Worm (Caenorhabditis elegans) whole organism, L1 larva: ENCODE data around the gene irld-64.

Experiments used
- C04F5.9 ChIP-seq: sonication (generic microtip); optimal IDR thresholded peaks from 2 replicates; lab custom pipeline; 2016; ENCODE audit warnings: missing genetic modification characterization, missing compliant biosample characterization
- C16A3.4 ChIP-seq: fragments of 150-350 bp; optimal IDR thresholded peaks from 2 replicates; lab custom pipeline; 2014; ENCODE audit warnings: missing biosample characterization, missing genetic modification characterization
- F16B12.6 ChIP-seq: fragments of 150-350 bp; optimal IDR thresholded peaks from 2 replicates; lab custom pipeline; 2014; ENCODE audit warnings: missing biosample characterization, missing genetic modification characterization
- Y116A8C.19 ChIP-seq: sonication (generic microtip); optimal IDR thresholded peaks from 2 replicates; lab custom pipeline; 2016; ENCODE audit warnings: missing compliant biosample characterization, missing genetic modification characterization, borderline replicate concordance
- aha-1 ChIP-seq: fragments of 150-350 bp; optimal IDR thresholded peaks from 2 replicates; lab custom pipeline; 2014; ENCODE audit warnings: missing biosample characterization, missing genetic modification characterization
- alr-1 ChIP-seq: fragments of 200-800 bp; sonication (Bioruptor generic); optimal IDR thresholded peaks from 2 replicates; lab custom pipeline; 2018; ENCODE audit warnings: borderline replicate concordance, mild to moderate bottlenecking, missing genetic modification characterization, missing compliant biosample characterization
- aly-2 ChIP-seq: fragments of 150-350 bp; optimal IDR thresholded peaks from 2 replicates; lab custom pipeline; 2014; ENCODE audit warnings: missing biosample characterization, missing genetic modification characterization
- ceh-63 ChIP-seq: fragments of 200-800 bp; sonication (Bioruptor generic); optimal IDR thresholded peaks from 2 replicates; lab custom pipeline; 2018; ENCODE audit warnings: mild to moderate bottlenecking, missing genetic modification characterization, missing compliant biosample characterization
- ceh-82 ChIP-seq, 3 experiments: fragments of 150-350 bp in 1 of 3; sonication (generic microtip) in 2 of 3; optimal IDR thresholded peaks; 2 replicates each; lab custom pipeline; 2014 to 2017; ENCODE audit warnings: missing biosample characterization in 3 of 3, missing genetic modification characterization in 3 of 3
- dsc-1 ChIP-seq: sonication (generic microtip); optimal IDR thresholded peaks from 2 replicates; lab custom pipeline; 2016; ENCODE audit warnings: mild to moderate bottlenecking, missing genetic modification characterization, missing compliant biosample characterization
- efl-1 ChIP-seq, 4 experiments: fragments of 150-350 bp; optimal IDR thresholded peaks in 3 of 4; peaks in 1 of 4; 1 replicate in 1 of 4; 2 replicates in 3 of 4; lab custom pipeline; 2014; ENCODE audit warnings: missing biosample characterization in 2 of 4, missing genetic modification characterization in 2 of 4, missing genetic modification reagents in 2 of 4
- egl-13 ChIP-seq: sonication (generic microtip); optimal IDR thresholded peaks from 2 replicates; lab custom pipeline; 2016; ENCODE audit warnings: missing genotype, missing genetic modification reagents, missing genetic modification characterization, missing compliant biosample characterization
- egl-27 ChIP-seq, 2 experiments: fragments of 150-350 bp in 1 of 2; sonication (generic microtip); optimal IDR thresholded peaks; 3 replicates each; lab custom pipeline; 2017 to 2018; ENCODE audit warnings: missing biosample characterization in 2 of 2, missing genetic modification characterization in 2 of 2, missing genetic modification reagents in 2 of 2
- fkh-10 ChIP-seq: sonication (generic microtip); optimal IDR thresholded peaks from 2 replicates; lab custom pipeline; 2017; ENCODE audit warnings: missing biosample characterization, missing genetic modification reagents, missing genetic modification characterization
- fkh-4 ChIP-seq: sonication (generic microtip); optimal IDR thresholded peaks from 2 replicates; lab custom pipeline; 2016; ENCODE audit warnings: missing compliant biosample characterization, missing genetic modification characterization, borderline replicate concordance
- fkh-8 ChIP-seq: sonication (generic microtip); optimal IDR thresholded peaks from 2 replicates; lab custom pipeline; 2016; ENCODE audit warnings: mild to moderate bottlenecking, missing genetic modification characterization, missing compliant biosample characterization
- fos-1 ChIP-seq: fragments of 150-350 bp; optimal IDR thresholded peaks from 2 replicates; lab custom pipeline; 2014; ENCODE audit warnings: missing biosample characterization, missing genetic modification characterization
- hlh-4 ChIP-seq: sonication (generic microtip); optimal IDR thresholded peaks from 2 replicates; lab custom pipeline; 2016; ENCODE audit warnings: mild to moderate bottlenecking, missing genetic modification characterization, missing compliant biosample characterization
- isw-1 ChIP-seq: fragments of 200-800 bp; sonication (Bioruptor generic); IDR thresholded peaks from 2 replicates; pipeline ENCODE4 v1.3.6; 2022; ENCODE audit warnings: missing genetic modification characterization, missing compliant biosample characterization
- lin-39 ChIP-seq: fragments of 150-350 bp; optimal IDR thresholded peaks from 2 replicates; lab custom pipeline; 2014; ENCODE audit warnings: missing biosample characterization, missing genetic modification reagents, missing genetic modification characterization
- lir-3 ChIP-seq: sonication (generic microtip); optimal IDR thresholded peaks from 2 replicates; lab custom pipeline; 2016; ENCODE audit warnings: mild to moderate bottlenecking, missing genetic modification characterization, moderate library complexity, missing compliant biosample characterization; ENCODE audit not compliant: poor library complexity
- lsy-2 ChIP-seq, 2 experiments: fragments of 150-350 bp; optimal IDR thresholded peaks; 2 replicates each; lab custom pipeline; 2014; ENCODE audit warnings: missing biosample characterization in 2 of 2, missing genetic modification characterization in 2 of 2
- mdl-1 ChIP-seq, 2 experiments: fragments of 150-350 bp; optimal IDR thresholded peaks; 2 replicates each; lab custom pipeline; 2014 to 2017; ENCODE audit warnings: missing biosample characterization in 2 of 2, missing genetic modification characterization in 2 of 2, inconsistent platforms in 1 of 2
- nhr-12 ChIP-seq: sonication (generic microtip); optimal IDR thresholded peaks from 2 replicates; lab custom pipeline; 2017; ENCODE audit warnings: missing biosample characterization, missing genetic modification characterization
- nhr-19 ChIP-seq: fragments of 200-800 bp; sonication (Bioruptor generic); conservative IDR thresholded peaks from 2 replicates; pipeline ENCODE4 v1.3.6; 2022; ENCODE audit warnings: missing genetic modification characterization, missing compliant biosample characterization
- nhr-20 ChIP-seq: sonication (generic microtip); optimal IDR thresholded peaks from 2 replicates; lab custom pipeline; 2016; ENCODE audit warnings: mild to moderate bottlenecking, missing genetic modification characterization, missing compliant biosample characterization
- nhr-28 ChIP-seq: fragments of 150-350 bp; optimal IDR thresholded peaks from 2 replicates; lab custom pipeline; 2014; ENCODE audit warnings: missing biosample characterization, missing genetic modification characterization
- nhr-47 ChIP-seq: sonication (generic microtip); optimal IDR thresholded peaks from 2 replicates; lab custom pipeline; 2016; ENCODE audit warnings: mild to moderate bottlenecking, missing genetic modification characterization, moderate library complexity, missing compliant biosample characterization
- nhr-84 ChIP-seq: sonication (generic microtip); optimal IDR thresholded peaks from 2 replicates; lab custom pipeline; 2017; ENCODE audit warnings: missing biosample characterization, missing genetic modification characterization
- nhr-85 ChIP-seq: sonication (generic microtip); peaks from one replicate; lab custom pipeline; 2016; ENCODE audit warnings: missing genetic modification characterization, inconsistent platforms, missing compliant biosample characterization
- nhr-90 ChIP-seq: sonication (generic microtip); optimal IDR thresholded peaks from 2 replicates; lab custom pipeline; 2016; ENCODE audit warnings: mild to moderate bottlenecking, missing genetic modification characterization, missing compliant biosample characterization; ENCODE audit not compliant: poor library complexity
- sptf-1 ChIP-seq: fragments of 150-350 bp; optimal IDR thresholded peaks from 2 replicates; lab custom pipeline; 2014; ENCODE audit warnings: missing biosample characterization, missing genetic modification characterization
- swsn-7 ChIP-seq: sonication (generic microtip); optimal IDR thresholded peaks from 2 replicates; lab custom pipeline; 2016; ENCODE audit warnings: missing genetic modification characterization, missing compliant biosample characterization
- unc-30 ChIP-seq: sonication (generic microtip); optimal IDR thresholded peaks from 2 replicates; lab custom pipeline; 2017; ENCODE audit warnings: missing biosample characterization, missing genetic modification characterization
- unc-86 ChIP-seq: sonication (generic microtip); optimal IDR thresholded peaks from 2 replicates; lab custom pipeline; 2016; ENCODE audit warnings: missing genetic modification characterization, missing compliant biosample characterization
- unc-98 ChIP-seq: fragments of 200-800 bp; sonication (Bioruptor generic); IDR thresholded peaks from 2 replicates; pipeline ENCODE4 v1.3.6; 2022; ENCODE audit warnings: missing genetic modification characterization, missing compliant biosample characterization
- zip-4 ChIP-seq: fragments of 200-800 bp; sonication (Bioruptor generic); optimal IDR thresholded peaks from 2 replicates; lab custom pipeline; 2018; ENCODE audit warnings: mild to moderate bottlenecking, missing genetic modification characterization, moderate library complexity, missing compliant biosample characterization
- ztf-4 ChIP-seq: fragments of 150-350 bp; optimal IDR thresholded peaks from 2 replicates; lab custom pipeline; 2014; ENCODE audit warnings: missing biosample characterization, missing genetic modification characterization

irld-64 gene

DNA sequence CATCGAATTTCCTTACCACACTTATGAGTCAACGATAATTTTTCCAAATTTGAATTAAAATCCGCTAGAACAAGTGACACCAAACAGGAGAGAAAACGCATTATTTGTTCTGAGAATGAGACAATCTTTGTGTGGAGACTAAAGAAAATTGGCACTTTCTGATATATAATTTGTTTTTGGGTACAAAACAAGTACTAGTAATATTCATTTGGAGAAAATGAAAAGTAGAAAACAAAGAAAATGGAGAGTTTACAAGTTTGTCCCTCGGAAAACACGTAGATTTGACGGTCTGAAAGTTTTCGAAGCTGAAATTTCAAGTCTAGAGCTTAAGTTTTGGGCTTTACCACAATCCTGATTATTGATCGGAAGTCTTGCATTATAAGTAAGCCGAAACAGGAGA, 10.3 kb upstream of the irld-64 start, which contains the start of gene irld-66:
Gene irld-66, minus strand, starts transcription at position 101 of the 400 bp plus-strand sequence.
- TF ChIP-seq swsn-7 (tag; lab: Kevin White, UChicago) (no peak), efl-1 (optimal IDR thresholded peaks at IDR 0.05; lab: Kevin White, UChicago) (no peak), efl-1 (GFP tag; optimal IDR thresholded peaks at IDR 0.05 in 1 of 2; lab: Kevin White, UChicago) (no peak), C04F5.9 (tag; lab: Kevin White, UChicago) (no peak), lsy-2 (tag; optimal IDR thresholded peaks at IDR 0.05; lab: Kevin White, UChicago) (no peak), aha-1 (tag; lab: Kevin White, UChicago) (no peak)

DNA sequence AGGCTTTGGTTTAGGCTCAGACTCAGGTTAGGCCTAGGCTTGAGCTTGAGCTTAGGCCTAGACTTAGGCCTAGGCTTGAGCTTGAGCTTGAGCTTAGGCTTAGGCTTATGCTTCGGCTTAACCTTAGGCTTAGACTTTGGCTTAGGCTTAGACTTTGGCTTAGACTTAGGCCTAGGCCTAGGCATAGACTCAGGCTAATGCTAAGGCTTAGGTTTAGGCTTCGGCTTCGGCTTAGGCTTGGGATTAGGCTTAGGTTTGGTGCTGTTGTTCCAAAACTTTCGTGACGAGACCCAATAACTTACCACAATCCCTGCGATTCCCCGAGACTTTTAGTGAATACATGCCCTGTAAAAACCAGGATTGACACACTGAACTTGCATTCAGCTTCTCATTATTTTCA, 9.3 kb upstream of the irld-64 start:
- TF ChIP-seq unc-98 (GFP tag; lab: Robert Waterston, UW) (no peak), fos-1 (tag; lab: Kevin White, UChicago) (no peak), zip-4 (GFP tag; lab: Kevin White, UChicago) (no peak), fkh-4 (tag; lab: Kevin White, UChicago) (no peak), ceh-82 (tag; optimal IDR thresholded peaks at IDR 0.05; lab: Kevin White, UChicago) (no peak), fkh-10 (GFP tag; lab: Kevin White, UChicago) (no peak), fkh-8 (tag; lab: Kevin White, UChicago) (no peak), lir-3 (tag; lab: Kevin White, UChicago) (no peak), unc-30 (tag; lab: Kevin White, UChicago) (no peak), Y116A8C.19 (tag; lab: Kevin White, UChicago) (no peak), egl-13 (no peak), nhr-12 (tag; lab: Kevin White, UChicago) (no peak), unc-86 (tag; lab: Kevin White, UChicago) (no peak), ceh-63 (GFP tag; lab: Kevin White, UChicago) (no peak), C16A3.4 (no peak), nhr-20 (no peak), lsy-2 (tag; optimal IDR thresholded peaks at IDR 0.05; lab: Kevin White, UChicago) (no peak), isw-1 (GFP tag; lab: Robert Waterston, UW) (no peak), nhr-85 (no peak), nhr-47 (tag; lab: Kevin White, UChicago) (no peak)

DNA sequence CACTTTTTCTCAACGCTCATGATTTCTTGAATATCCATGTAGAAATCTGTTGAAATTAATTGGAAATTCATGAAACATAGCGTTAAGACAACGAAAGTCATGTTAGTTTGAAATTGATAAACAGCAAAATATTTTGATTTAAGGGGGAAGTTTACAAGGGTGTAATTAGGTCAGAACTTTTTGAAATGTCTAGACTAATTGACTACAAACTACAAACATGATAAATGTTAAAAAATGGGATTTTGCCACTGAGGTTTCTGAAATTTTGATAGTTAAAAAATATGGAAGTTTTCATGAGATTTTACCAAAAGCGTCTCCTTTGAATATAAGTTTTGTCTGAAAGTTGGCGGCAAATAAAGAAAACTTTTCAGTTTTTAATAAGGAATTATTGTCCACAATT, 7.5 kb upstream of the irld-64 start, which contains the start of gene irld-65:
Gene irld-65, minus strand, starts transcription at position 101 of the 400 bp plus-strand sequence.
- TF ChIP-seq lsy-2 (tag; optimal IDR thresholded peaks at IDR 0.05; lab: Kevin White, UChicago) (no peak), nhr-28 (tag; lab: Kevin White, UChicago) (no peak), sptf-1 (tag; lab: Kevin White, UChicago) (no peak), Y116A8C.19 (tag; lab: Kevin White, UChicago) (no peak), C16A3.4 (no peak), lin-39 (tag; lab: Kevin White, UChicago) (no peak), aha-1 (tag; lab: Kevin White, UChicago) (no peak), F16B12.6 (tag; lab: Kevin White, UChicago) (no peak), nhr-90 (no peak), egl-13 (no peak), nhr-19 (GFP tag; lab: Robert Waterston, UW) (no peak), egl-27 (tag; optimal IDR thresholded peaks at IDR 0.05; lab: Kevin White, UChicago) (no peak), nhr-12 (tag; lab: Kevin White, UChicago) (no peak), swsn-7 (tag; lab: Kevin White, UChicago) (no peak)

DNA sequence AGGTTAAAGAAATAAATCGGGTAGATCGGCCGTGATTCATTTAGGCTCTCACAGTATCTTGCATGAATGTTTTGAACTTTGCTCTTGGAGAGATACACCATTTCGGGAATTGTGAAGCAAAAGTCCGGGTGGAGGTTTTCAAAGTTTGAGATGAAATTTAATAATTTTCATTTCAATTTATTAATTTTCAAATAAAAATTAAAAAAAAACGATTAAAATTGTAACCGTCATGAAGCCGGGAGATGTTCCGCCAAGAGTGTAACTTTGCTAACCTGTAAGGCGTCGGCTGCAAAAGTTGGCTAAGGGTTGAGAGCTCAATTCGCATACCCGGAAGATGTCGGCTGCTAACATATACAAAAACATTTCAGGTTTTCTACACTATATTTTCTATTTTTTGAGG, 4.0 kb upstream of the irld-64 start, which contains the start of gene irld-67:
Gene irld-67, minus strand, starts transcription at position 101 of the 400 bp plus-strand sequence.
- TF ChIP-seq C04F5.9 (tag; lab: Kevin White, UChicago): no peak
- TF ChIP-seq ztf-4 (tag; lab: Kevin White, UChicago): no peak
- no peak for TF ChIP-seq dsc-1
- TF ChIP-seq nhr-85: no peak
- TF ChIP-seq zip-4 (GFP tag; lab: Kevin White, UChicago): no peak
- TF ChIP-seq nhr-84 (tag; lab: Kevin White, UChicago): no peak
- no peak for TF ChIP-seq aly-2
- no peak for TF ChIP-seq unc-30 (tag; lab: Kevin White, UChicago)
- TF ChIP-seq mdl-1 (tag; optimal IDR thresholded peaks at IDR 0.05; lab: Kevin White, UChicago): no peak
- TF ChIP-seq alr-1 (tag; lab: Kevin White, UChicago): no peak
- no peak for TF ChIP-seq hlh-4 (tag; lab: Kevin White, UChicago)
